Worm (Caenorhabditis elegans) whole organism, L2 larva: ENCODE measurements around the gene fbxb-57.

ENCODE experiments used
- C34F6.9 ChIP-seq: fragments of 150-350 bp; optimal IDR thresholded peaks from 2 replicates; lab custom pipeline; 2014; ENCODE audit warnings: missing biosample characterization, missing genetic modification characterization
- F13H6.1 ChIP-seq: sonication (generic microtip); optimal IDR thresholded peaks from 2 replicates; lab custom pipeline; 2016; ENCODE audit warnings: missing genetic modification characterization, missing compliant biosample characterization
- Y55F3AM.14 ChIP-seq: fragments of 200-800 bp; sonication (Bioruptor generic); optimal IDR thresholded peaks from 2 replicates; lab custom pipeline; 2018; ENCODE audit warnings: mild to moderate bottlenecking, missing genetic modification characterization, missing compliant biosample characterization
- ZK546.5 ChIP-seq: sonication (generic microtip); optimal IDR thresholded peaks from 2 replicates; lab custom pipeline; 2017; ENCODE audit warnings: missing biosample characterization, missing genetic modification characterization
- alr-1 ChIP-seq: fragments of 150-350 bp; optimal IDR thresholded peaks from 2 replicates; lab custom pipeline; 2014; ENCODE audit warnings: missing biosample characterization, missing genetic modification characterization
- aly-2 ChIP-seq: fragments of 150-350 bp; optimal IDR thresholded peaks from 2 replicates; lab custom pipeline; 2014; ENCODE audit warnings: missing biosample characterization, missing genetic modification characterization
- ama-1 ChIP-seq: fragments of 150-350 bp; optimal IDR thresholded peaks from 2 replicates; lab custom pipeline; 2018; ENCODE audit warnings: inconsistent platforms
- ceh-82 ChIP-seq: fragments of 150-350 bp; optimal IDR thresholded peaks from 2 replicates; lab custom pipeline; 2014; ENCODE audit warnings: missing biosample characterization, missing genetic modification characterization
- egl-27 ChIP-seq: sonication (generic microtip); optimal IDR thresholded peaks from 3 replicates; lab custom pipeline; 2017; ENCODE audit warnings: missing biosample characterization, missing genetic modification reagents, missing genetic modification characterization
- elt-3 ChIP-seq: sonication (generic microtip); optimal IDR thresholded peaks from 2 replicates; lab custom pipeline; 2017; ENCODE audit warnings: missing biosample characterization, missing genetic modification characterization
- fos-1 ChIP-seq: fragments of 150-350 bp; optimal IDR thresholded peaks from 2 replicates; lab custom pipeline; 2014; ENCODE audit warnings: missing biosample characterization, missing genetic modification characterization
- gmeb-1 ChIP-seq: fragments of 150-350 bp; optimal IDR thresholded peaks from 2 replicates; lab custom pipeline; 2014; ENCODE audit warnings: missing biosample characterization, missing genetic modification characterization
- lin-11 ChIP-seq: fragments of 150-350 bp; sonication (generic microtip); optimal IDR thresholded peaks from 2 replicates; lab custom pipeline; 2014; ENCODE audit warnings: missing biosample characterization, missing genetic modification characterization, inconsistent platforms, mixed read lengths
- lin-13 ChIP-seq: fragments of 150-350 bp; optimal IDR thresholded peaks from 2 replicates; lab custom pipeline; 2014; ENCODE audit warnings: missing biosample characterization, missing genetic modification reagents, missing genetic modification characterization
- lin-39 ChIP-seq: fragments of 150-350 bp; optimal IDR thresholded peaks from 2 replicates; lab custom pipeline; 2014; ENCODE audit warnings: missing biosample characterization, missing genetic modification reagents, missing genetic modification characterization
- lsy-2 ChIP-seq, 2 experiments: fragments of 150-350 bp in 1 of 2; sonication (generic microtip) in 1 of 2; optimal IDR thresholded peaks; 2 replicates each; lab custom pipeline; 2014 to 2017; ENCODE audit warnings: missing biosample characterization in 2 of 2, missing genetic modification characterization in 2 of 2
- mab-5 ChIP-seq: fragments of 150-350 bp; optimal IDR thresholded peaks from 2 replicates; lab custom pipeline; 2014; ENCODE audit warnings: missing biosample characterization, missing genetic modification characterization
- mbf-1 ChIP-seq: sonication (generic microtip); optimal IDR thresholded peaks from 2 replicates; lab custom pipeline; 2017; ENCODE audit warnings: missing biosample characterization, missing genetic modification characterization
- mdl-1 ChIP-seq, 2 experiments: fragments of 150-350 bp in 1 of 2; sonication (generic microtip) in 1 of 2; optimal IDR thresholded peaks; 2 replicates each; lab custom pipeline; 2017; ENCODE audit warnings: missing biosample characterization in 2 of 2, missing genetic modification characterization in 2 of 2
- nhr-10 ChIP-seq: sonication (generic microtip); optimal IDR thresholded peaks from 2 replicates; lab custom pipeline; 2017; ENCODE audit warnings: missing biosample characterization, missing genetic modification characterization
- nhr-12 ChIP-seq: fragments of 150-350 bp; optimal IDR thresholded peaks from 2 replicates; lab custom pipeline; 2014; ENCODE audit warnings: missing biosample characterization, missing genetic modification characterization
- nhr-129 ChIP-seq: fragments of 150-350 bp; optimal IDR thresholded peaks from 2 replicates; lab custom pipeline; 2014; ENCODE audit warnings: missing biosample characterization, missing genetic modification characterization
- nhr-21 ChIP-seq: fragments of 150-350 bp; optimal IDR thresholded peaks from 2 replicates; lab custom pipeline; 2014; ENCODE audit warnings: missing biosample characterization, missing genetic modification characterization
- nhr-23 ChIP-seq: fragments of 150-350 bp; optimal IDR thresholded peaks from 2 replicates; lab custom pipeline; 2014; ENCODE audit warnings: missing biosample characterization, missing genetic modification reagents, missing genetic modification characterization
- nhr-6 ChIP-seq: fragments of 150-350 bp; optimal IDR thresholded peaks from 2 replicates; lab custom pipeline; 2014; ENCODE audit warnings: missing biosample characterization, missing genetic modification characterization
- peb-1 ChIP-seq: fragments of 150-350 bp; optimal IDR thresholded peaks from 2 replicates; lab custom pipeline; 2014; ENCODE audit warnings: missing biosample characterization, missing genetic modification characterization
- sem-4 ChIP-seq: fragments of 150-350 bp; optimal IDR thresholded peaks from 2 replicates; lab custom pipeline; 2014; ENCODE audit warnings: missing biosample characterization, missing genetic modification reagents, missing genetic modification characterization
- skn-1 ChIP-seq: sonication (generic microtip); optimal IDR thresholded peaks from 2 replicates; lab custom pipeline; 2017; ENCODE audit warnings: missing biosample characterization, missing genetic modification characterization
- sma-3 ChIP-seq: sonication (generic microtip); optimal IDR thresholded peaks from 2 replicates; lab custom pipeline; 2016; ENCODE audit warnings: missing genetic modification reagents, missing genetic modification characterization, missing compliant biosample characterization
- sma-9 ChIP-seq, 2 experiments: fragments of 150-350 bp in 1 of 2; sonication (generic microtip) in 1 of 2; optimal IDR thresholded peaks; 2 replicates each; lab custom pipeline; 2014 to 2016; ENCODE audit warnings: missing genetic modification characterization in 2 of 2, mild to moderate bottlenecking in 1 of 2, missing biosample characterization in 1 of 2, missing compliant biosample characterization in 1 of 2, missing genetic modification reagents in 1 of 2, moderate library complexity in 1 of 2
- snpc-4 ChIP-seq: fragments of 150-350 bp; optimal IDR thresholded peaks from 2 replicates; lab custom pipeline; 2014; ENCODE audit warnings: missing biosample characterization, missing genetic modification characterization
- unc-39 ChIP-seq: fragments of 150-350 bp; optimal IDR thresholded peaks from 2 replicates; lab custom pipeline; 2014; ENCODE audit warnings: missing biosample characterization, missing genetic modification characterization
- unc-55 ChIP-seq: fragments of 150-350 bp; sonication (generic microtip); optimal IDR thresholded peaks from 3 replicates; lab custom pipeline; 2014; ENCODE audit warnings: missing biosample characterization, missing genetic modification reagents, missing genetic modification characterization
- unc-62 ChIP-seq: fragments of 150-350 bp; optimal IDR thresholded peaks from 2 replicates; lab custom pipeline; 2014; ENCODE audit warnings: missing biosample characterization, missing genetic modification reagents, missing genetic modification characterization
- ztf-1 ChIP-seq: fragments of 200-800 bp; sonication (Bioruptor generic); conservative IDR thresholded peaks from 2 replicates; pipeline ENCODE4 v1.3.6; 2022; ENCODE audit warnings: missing genetic modification characterization, missing compliant biosample characterization
- ztf-11 ChIP-seq: sonication (generic microtip); optimal IDR thresholded peaks from 2 replicates; lab custom pipeline; 2017; ENCODE audit warnings: missing biosample characterization, missing genetic modification characterization
- ztf-4 ChIP-seq: fragments of 150-350 bp; optimal IDR thresholded peaks from 2 replicates; lab custom pipeline; 2014; ENCODE audit warnings: missing biosample characterization, missing genetic modification characterization

Gene fbxb-57

DNA sequence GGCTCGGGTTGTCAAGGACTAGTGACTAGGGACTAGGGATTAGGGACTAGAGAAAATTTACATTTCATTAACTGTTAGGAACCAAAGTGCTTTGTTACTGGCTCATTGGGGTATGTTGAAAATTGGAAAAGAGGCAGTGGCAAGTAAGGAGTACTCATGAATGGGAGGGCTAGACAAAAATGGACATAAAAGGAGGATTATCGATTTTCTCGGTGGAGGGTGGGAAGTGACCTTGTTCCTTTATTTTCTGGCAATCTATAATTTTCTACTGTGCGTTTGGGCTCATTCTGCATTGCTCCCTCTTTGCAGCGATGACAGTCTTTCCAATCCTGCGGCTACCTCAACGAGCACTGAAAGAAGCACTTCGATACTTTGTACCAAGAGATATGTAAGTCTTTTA, 9.0 kb downstream of the fbxb-57 start, which contains the start of gene fbxb-60:
TSS of gene fbxb-60 (plus strand) at position 301 of the 400 bp plus-strand sequence.
- TF ChIP-seq ztf-4 (tag; lab: Kevin White, UChicago) (no peak), nhr-6 (tag; lab: Kevin White, UChicago) (no peak), ama-1 (lab: Kevin White, UChicago) (no peak), mab-5 (tag; lab: Kevin White, UChicago) (no peak), peb-1 (tag; lab: Kevin White, UChicago) (no peak), unc-39 (no peak), unc-62 (no peak), nhr-12 (tag; lab: Kevin White, UChicago) (no peak), mbf-1 (tag; lab: Kevin White, UChicago) (no peak), nhr-21 (tag; lab: Kevin White, UChicago) (no peak), elt-3 (no peak)

DNA sequence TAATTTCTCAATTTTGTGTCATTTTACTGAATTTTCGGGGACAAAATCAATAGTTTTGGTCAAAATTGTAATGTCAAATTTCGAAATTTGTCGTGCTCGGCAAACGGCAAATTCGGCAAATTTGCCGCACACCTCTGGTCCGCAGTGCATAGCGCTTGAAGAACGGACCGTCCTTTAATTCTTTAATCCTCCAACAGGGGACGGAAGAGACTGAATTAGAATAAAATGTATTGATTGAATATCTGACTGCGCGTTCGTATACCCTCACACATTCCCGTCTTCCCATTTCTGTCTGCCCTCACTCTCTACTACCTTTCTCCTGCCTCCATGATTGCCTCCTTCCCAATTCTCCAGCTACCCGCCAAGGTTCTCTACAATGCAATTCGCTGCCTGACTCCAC, 10.7 kb downstream of the fbxb-57 start, which contains the start of gene F55C9.14:
TSS of gene F55C9.14 (plus strand) at position 301 of the 400 bp plus-strand sequence.
- TF ChIP-seq snpc-4 (tag; lab: Kevin White, UChicago) (no peak), mdl-1 (tag; optimal IDR thresholded peaks at IDR 0.05; lab: Kevin White, UChicago) (no peak)

DNA sequence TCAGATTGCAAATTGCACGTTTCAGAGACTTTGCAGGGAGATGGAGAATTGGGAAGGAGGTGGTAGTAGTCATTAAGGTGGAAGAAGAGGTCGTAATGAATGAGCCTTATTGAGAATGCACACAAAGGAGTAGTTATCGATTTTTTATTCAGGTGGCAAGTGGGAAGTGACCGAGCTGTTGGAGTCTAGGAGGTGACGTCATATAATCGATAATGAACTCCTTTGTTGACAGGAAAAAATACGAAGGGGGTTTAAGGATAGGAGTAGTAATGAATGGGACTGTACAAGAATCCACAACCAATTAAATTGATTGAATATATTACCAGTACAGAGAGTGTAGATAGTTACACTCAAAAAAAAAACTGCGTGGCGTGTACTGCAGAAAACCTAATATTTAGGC, 13.4 kb downstream of the fbxb-57 start, which contains the start of gene fbxb-62:
TSS of gene fbxb-62 (minus strand) at position 101 of the 400 bp plus-strand sequence.
- no peak for TF ChIP-seq F13H6.1 (tag; lab: Kevin White, UChicago)
- TF ChIP-seq unc-55 (GFP tag; lab: Kevin White, UChicago) = no peak
- no peak for TF ChIP-seq lin-39
- no peak for TF ChIP-seq skn-1 (tag; lab: Kevin White, UChicago)
- no peak for TF ChIP-seq alr-1 (tag; lab: Kevin White, UChicago)
- TF ChIP-seq, all 48 proteins: peak for 0

DNA sequence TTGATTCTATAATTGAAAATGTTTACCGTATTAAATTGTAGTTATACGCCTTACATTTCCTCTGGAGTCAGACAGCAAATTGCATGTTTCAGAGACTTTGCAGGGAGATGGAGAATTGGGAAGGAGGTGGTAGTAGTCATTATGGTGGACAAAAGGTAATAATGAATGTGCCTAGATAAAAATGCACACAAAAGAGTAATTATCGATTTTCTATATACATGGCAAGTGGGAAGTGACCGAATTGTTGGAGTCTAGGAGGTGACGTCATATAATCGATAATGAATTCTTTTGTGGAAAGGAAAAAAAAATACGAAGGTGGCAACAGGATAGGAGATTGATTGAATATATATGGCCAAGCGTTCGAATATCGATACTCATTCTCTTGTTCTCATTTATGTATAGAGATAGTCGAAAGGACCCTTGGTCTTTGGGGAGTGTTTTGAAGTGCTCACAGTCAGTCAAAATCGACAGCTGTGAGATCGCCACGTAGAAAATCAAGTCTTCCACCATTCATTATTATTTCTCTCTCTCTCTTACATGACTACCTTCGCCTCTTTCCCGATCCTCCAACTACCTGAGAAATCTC, 15.1 kb downstream of the fbxb-57 start, which contains the start of the genes fbxb-63 and fbxb-61:
TSS of gene fbxb-63 (minus strand) at position 142 of the 586 bp plus-strand sequence.
TSS of gene fbxb-61 (plus strand) at position 536 of the 586 bp plus-strand sequence.
- TF ChIP-seq ztf-1 (GFP tag; lab: Robert Waterston, UW) = no peak
- no peak for TF ChIP-seq mbf-1 (tag; lab: Kevin White, UChicago)

DNA sequence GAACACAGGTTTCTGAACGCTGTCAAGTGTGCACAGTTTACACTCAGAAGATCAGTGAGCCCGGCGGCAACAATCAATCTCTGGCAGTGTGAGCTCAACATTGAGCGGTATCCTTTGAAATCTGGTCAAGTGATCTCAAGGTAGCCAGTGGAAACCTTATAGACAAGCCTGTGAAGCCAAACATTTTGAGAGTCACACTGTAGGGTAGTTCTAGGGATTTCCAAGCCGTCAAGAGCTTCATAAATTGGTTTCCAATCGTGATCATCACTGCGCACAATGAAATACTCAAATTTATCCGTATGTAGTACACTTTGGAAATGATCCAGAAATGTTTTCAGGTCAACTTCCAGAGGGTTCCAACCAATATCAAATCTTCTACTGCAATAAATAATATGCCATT, 18.4 kb downstream of the fbxb-57 start, which contains the start of gene F55C9.15:
TSS of gene F55C9.15 (minus strand) at position 101 of the 400 bp plus-strand sequence.
- TF ChIP-seq F13H6.1 (tag; lab: Kevin White, UChicago) (no peak), nhr-10 (tag; lab: Kevin White, UChicago) (no peak), mab-5 (tag; lab: Kevin White, UChicago) (no peak), ZK546.5 (no peak), alr-1 (tag; lab: Kevin White, UChicago) (no peak), ztf-1 (GFP tag; lab: Robert Waterston, UW) (no peak), unc-39 (no peak), sma-3 (GFP tag; lab: Kevin White, UChicago) (no peak), fos-1 (tag; lab: Kevin White, UChicago) (no peak), sma-9 (GFP tag; optimal IDR thresholded peaks at IDR 0.05; lab: Kevin White, UChicago) (no peak), sma-9 (tag; optimal IDR thresholded peaks at IDR 0.05; lab: Kevin White, UChicago) (no peak), unc-62 (no peak), aly-2 (no peak)

DNA sequence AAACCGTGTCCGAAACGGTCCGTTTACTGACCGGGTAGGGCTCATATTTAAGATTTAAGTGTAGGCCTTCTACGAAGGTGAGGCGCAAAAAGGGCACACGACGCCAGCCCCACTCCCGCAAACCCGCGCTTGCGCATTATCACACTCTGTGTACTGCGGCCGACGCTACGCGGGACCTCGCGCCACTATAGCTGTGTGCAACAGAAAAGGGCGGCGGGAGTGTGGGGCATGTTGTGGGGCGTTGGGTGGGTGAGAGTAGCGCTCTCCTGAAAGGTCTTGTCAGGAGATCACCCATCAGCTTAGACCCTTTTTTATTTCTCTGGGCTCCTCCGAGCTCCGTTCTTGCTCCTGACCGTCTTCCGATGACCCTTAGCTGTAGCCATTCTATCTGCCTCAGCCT, 19.6 kb downstream of the fbxb-57 start:
- TF ChIP-seq egl-27 (no peak), C34F6.9 (tag; lab: Kevin White, UChicago) (no peak), ZK546.5 (no peak), lin-13 (GFP tag; lab: Kevin White, UChicago) (no peak), aly-2 (no peak), lin-39 (no peak), lin-11 (no peak), nhr-10 (tag; lab: Kevin White, UChicago) (no peak), lsy-2 (tag; optimal IDR thresholded peaks at IDR 0.05; lab: Kevin White, UChicago) (no peak), ceh-82 (tag; lab: Kevin White, UChicago) (no peak), Y55F3AM.14 (GFP tag; lab: Kevin White, UChicago) (no peak), nhr-129 (tag; lab: Kevin White, UChicago) (no peak), nhr-21 (tag; lab: Kevin White, UChicago) (no peak), sma-9 (GFP tag; optimal IDR thresholded peaks at IDR 0.05; lab: Kevin White, UChicago) (no peak), sma-9 (tag; optimal IDR thresholded peaks at IDR 0.05; lab: Kevin White, UChicago) (no peak), F13H6.1 (tag; lab: Kevin White, UChicago) (no peak), gmeb-1 (no peak), sem-4 (tag; lab: Kevin White, UChicago) (no peak), nhr-23 (tag; lab: Kevin White, UChicago) (no peak), ztf-11 (no peak)
